Fruit fly (Drosophila melanogaster): Measurements from ENCODE around the gene tHMG1.

The tHMG1 gene

dm6 chr3R:22487037-22487492, 4.6 kb upstream of the tHMG1 start, which contains the start of gene Pfdn5:
Pfdn5 (plus strand) TSS chr3R:22487039.
- TF ChIP-seq Hnf4 (GFP tag; optimal IDR thresholded peaks at IDR 0.05) (no peak), sage (GFP tag; optimal IDR thresholded peaks at IDR 0.05) (no peak), Dfd (GFP tag; optimal IDR thresholded peaks at IDR 0.05) (no peak), OdsH (GFP tag; optimal IDR thresholded peaks at IDR 0.05) (no peak), jim (GFP tag; optimal IDR thresholded peaks at IDR 0.05) (no peak), br (GFP tag; optimal IDR thresholded peaks at IDR 0.05) (no peak), Jra (GFP tag; optimal IDR thresholded peaks at IDR 0.05) (peak; percentile 73), Rel (GFP tag; optimal IDR thresholded peaks at IDR 0.05) (no peak), Rel (tag; optimal IDR thresholded peaks at IDR 0.05) (peak; percentile 59), Abd-B (GFP tag; optimal IDR thresholded peaks at IDR 0.05) (no peak), Dif (GFP tag; optimal IDR thresholded peaks at IDR 0.05; ENCODE audit: partially characterized antibody) (peak; percentile 7), CrebA (GFP tag; optimal IDR thresholded peaks at IDR 0.05; ENCODE audit: borderline replicate concordance) (no peak)

- no peak for TF ChIP-seq woc (GFP tag; optimal IDR thresholded peaks at IDR 0.05)
- no peak for TF ChIP-seq Dif (GFP tag; optimal IDR thresholded peaks at IDR 0.05; ENCODE audit: partially characterized antibody)
- no peak for TF ChIP-seq tai (GFP tag; optimal IDR thresholded peaks at IDR 0.05)
These were observed 2.8 kb upstream of the tHMG1 start, which contains the start of gene CG5376 for dm6 chr3R:22488855-22489254. CG5376 (minus strand) TSS chr3R:22488955.

DNA sequence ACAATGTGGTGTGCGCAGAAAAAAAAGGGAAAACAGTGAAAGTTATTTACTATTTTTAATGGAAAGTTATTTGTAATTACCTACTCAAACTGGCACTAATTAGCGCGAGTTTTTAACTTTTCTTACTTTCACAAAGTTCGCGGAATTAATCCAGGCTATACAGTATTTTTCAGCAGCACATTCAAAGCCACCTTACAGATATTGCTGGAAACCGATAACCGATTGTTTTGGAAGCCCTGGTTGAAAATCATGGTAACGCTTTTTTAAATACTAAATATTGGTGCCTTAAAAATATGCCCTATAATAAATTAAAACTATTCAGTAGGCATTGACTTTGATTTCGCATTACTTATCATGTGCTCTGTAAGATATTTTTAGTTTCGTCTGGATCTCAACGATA, 1.1 kb downstream of the tHMG1 start, which contains the start of gene tHMG2:
TSS of gene tHMG2 (plus strand) at position 187 of the 400 bp plus-strand sequence.
- TF ChIP-seq h (GFP tag; optimal IDR thresholded peaks at IDR 0.05): no peak
- TF ChIP-seq Jra (GFP tag; optimal IDR thresholded peaks at IDR 0.05): no peak
- no peak for TF ChIP-seq br (GFP tag; optimal IDR thresholded peaks at IDR 0.05)
- no peak for TF ChIP-seq CG32264 (GFP tag; optimal IDR thresholded peaks at IDR 0.05)
- no peak for TF ChIP-seq dl (GFP tag; optimal IDR thresholded peaks at IDR 0.05; ENCODE audit: insufficient read depth in 1 of 2, partially characterized antibody in 2 of 2)
- TF ChIP-seq GATAd (GFP tag; optimal IDR thresholded peaks at IDR 0.05): no peak
- no peak for TF ChIP-seq jim (GFP tag; optimal IDR thresholded peaks at IDR 0.05)
- no peak for TF ChIP-seq sv (GFP tag; optimal IDR thresholded peaks at IDR 0.05)
- TF ChIP-seq dsf (GFP tag; optimal IDR thresholded peaks at IDR 0.05; ENCODE audit: borderline replicate concordance): no peak
- TF ChIP-seq CrebA (GFP tag; optimal IDR thresholded peaks at IDR 0.05; ENCODE audit: borderline replicate concordance): no peak
- no peak for TF ChIP-seq Hr83 (GFP tag; optimal IDR thresholded peaks at IDR 0.05; ENCODE audit: poor library complexity, severe bottlenecking)
- no peak for TF ChIP-seq HLH106 (tag; optimal IDR thresholded peaks at IDR 0.05)
- TF ChIP-seq Sp1 (GFP tag; optimal IDR thresholded peaks at IDR 0.05): no peak
- TF ChIP-seq rgr (GFP tag; optimal IDR thresholded peaks at IDR 0.05): no peak
- TF ChIP-seq Mio (GFP tag; optimal IDR thresholded peaks at IDR 0.05): no peak
- TF ChIP-seq Abd-B (GFP tag; optimal IDR thresholded peaks at IDR 0.05): no peak
- no peak for TF ChIP-seq fru (GFP tag; optimal IDR thresholded peaks at IDR 0.05)
- no peak for TF ChIP-seq Vsx2 (GFP tag; optimal IDR thresholded peaks at IDR 0.05; ENCODE audit: partially characterized antibody)
- TF ChIP-seq Dfd (GFP tag; optimal IDR thresholded peaks at IDR 0.05): no peak

- TF ChIP-seq fru (GFP tag; optimal IDR thresholded peaks at IDR 0.05) (peak; percentile 82), Sp1 (GFP tag; optimal IDR thresholded peaks at IDR 0.05) (no peak), h (GFP tag; optimal IDR thresholded peaks at IDR 0.05) (peak; percentile 2), HLH106 (tag; optimal IDR thresholded peaks at IDR 0.05) (no peak), CG32264 (GFP tag; optimal IDR thresholded peaks at IDR 0.05) (no peak), CG9705 (GFP tag; optimal IDR thresholded peaks at IDR 0.05) (no peak)
These were observed 3.1 kb downstream of the tHMG1 start for dm6 chr3R:22494523-22495309.

DNA sequence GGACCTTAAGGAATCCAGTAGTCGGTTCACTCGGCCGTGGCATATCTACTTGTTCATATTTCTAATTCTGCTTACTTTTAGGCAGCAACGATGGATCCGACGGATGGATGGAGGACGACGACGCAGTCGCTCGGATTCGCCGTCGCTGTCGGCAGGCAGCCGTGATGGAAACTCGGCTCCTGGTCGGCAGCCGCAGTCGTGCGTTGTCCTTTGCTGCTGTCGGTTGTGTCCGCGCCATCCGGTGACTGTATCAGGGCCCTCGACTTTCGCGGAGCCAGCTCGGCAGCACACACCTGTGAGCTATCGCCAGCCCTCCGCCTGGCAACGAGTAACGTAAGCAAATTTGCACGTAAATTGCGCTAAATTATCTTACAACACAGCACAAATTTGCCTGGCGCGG, 5.4 kb downstream of the tHMG1 start, which contains the start of gene Octbeta1R:
TSS of gene Octbeta1R (plus strand) at position 191 of the 400 bp plus-strand sequence.
- no peak for TF ChIP-seq fru (GFP tag; optimal IDR thresholded peaks at IDR 0.05)
